Worm (Caenorhabditis elegans) whole organism, L2 larva: ENCODE results near the gene pzf-1.

Experiments used
- alr-1 ChIP-seq: fragments of 150-350 bp; optimal IDR thresholded peaks from 2 replicates; lab custom pipeline; 2014; ENCODE audit warnings: missing biosample characterization, missing genetic modification characterization
- dmd-4 ChIP-seq: sonication (generic microtip); optimal IDR thresholded peaks from 2 replicates; lab custom pipeline; 2017; ENCODE audit warnings: missing biosample characterization, missing genetic modification characterization
- elt-3 ChIP-seq: sonication (generic microtip); optimal IDR thresholded peaks from 2 replicates; lab custom pipeline; 2017; ENCODE audit warnings: missing biosample characterization, missing genetic modification characterization
- lin-13 ChIP-seq: fragments of 150-350 bp; optimal IDR thresholded peaks from 2 replicates; lab custom pipeline; 2014; ENCODE audit warnings: missing biosample characterization, missing genetic modification reagents, missing genetic modification characterization
- nhr-6 ChIP-seq: fragments of 150-350 bp; optimal IDR thresholded peaks from 2 replicates; lab custom pipeline; 2014; ENCODE audit warnings: missing biosample characterization, missing genetic modification characterization
- unc-55 ChIP-seq: fragments of 150-350 bp; sonication (generic microtip); optimal IDR thresholded peaks from 3 replicates; lab custom pipeline; 2014; ENCODE audit warnings: missing biosample characterization, missing genetic modification reagents, missing genetic modification characterization
- ztf-11 ChIP-seq: sonication (generic microtip); optimal IDR thresholded peaks from 2 replicates; lab custom pipeline; 2017; ENCODE audit warnings: missing biosample characterization, missing genetic modification characterization

DNA sequence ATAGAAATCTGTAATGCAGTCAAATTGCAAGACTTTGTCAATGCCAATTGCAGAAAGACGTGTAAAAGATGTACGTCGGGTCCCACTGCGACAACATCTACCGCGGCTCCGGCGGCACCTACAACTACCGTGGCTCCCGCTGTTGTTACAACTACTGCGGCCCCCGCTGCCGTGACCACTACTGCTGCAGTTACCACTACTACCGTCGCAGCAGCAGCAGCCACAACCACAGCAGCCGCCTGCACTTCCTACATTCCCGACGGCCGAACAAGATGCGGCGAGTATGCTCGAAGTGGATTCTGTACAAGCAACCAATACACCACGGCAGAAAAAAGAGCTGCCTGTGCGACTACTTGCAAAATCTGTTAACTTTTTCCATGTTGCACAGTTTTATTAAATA lies 13.5 kb downstream of the pzf-1 start:
- TF ChIP-seq ztf-11: no peak
- no peak for TF ChIP-seq alr-1 (tag; lab: Kevin White, UChicago)
- no peak for TF ChIP-seq unc-55 (GFP tag; lab: Kevin White, UChicago)
- TF ChIP-seq elt-3 (tag; lab: Kevin White, UChicago): no peak
- no peak for TF ChIP-seq lin-13
- no peak for TF ChIP-seq dmd-4
- no peak for TF ChIP-seq nhr-6 (tag; lab: Kevin White, UChicago)
